Fruit fly (Drosophila melanogaster): ENCODE measurements around the gene CG7546.

- peak; percentile 73 to 80 for TF ChIP-seq CTCF (optimal IDR thresholded peaks at IDR 0.05)
- TF ChIP-seq CG8478 (optimal IDR thresholded peaks at IDR 0.05), result no peak
Observed at dm6 chr3L:7560580-7560979, 49.8 kb downstream of the CG7546 start.
